Worm (Caenorhabditis elegans): ENCODE results near the gene F42C5.3.

F42C5.3 gene

ce11 chrIV:7308974-7309373 is 21.6 kb upstream of the F42C5.3 start, which contains the start of gene F42C5.6:
Gene F42C5.6 (minus strand): TSS chrIV:7309074.
- TF ChIP-seq lin-32 (GFP tag; optimal IDR thresholded peaks at IDR 0.05) (no peak), flh-1 (GFP tag; optimal IDR thresholded peaks at IDR 0.05) (no peak), ceh-43 (GFP tag; optimal IDR thresholded peaks at IDR 0.05) (no peak), unc-62 (GFP tag; optimal IDR thresholded peaks at IDR 0.05) (no peak), mls-2 (tag; optimal IDR thresholded peaks at IDR 0.05) (no peak), M03D4.4 (tag; optimal IDR thresholded peaks at IDR 0.05) (no peak), hlh-1 (tag; optimal IDR thresholded peaks at IDR 0.05) (no peak), zip-8 (tag; optimal IDR thresholded peaks at IDR 0.05) (no peak), snpc-4 (tag; optimal IDR thresholded peaks at IDR 0.05) (no peak), mep-1 (tag; optimal IDR thresholded peaks at IDR 0.05) (no peak), nhr-2 (tag; optimal IDR thresholded peaks at IDR 0.05) (no peak), ham-2 (GFP tag; optimal IDR thresholded peaks at IDR 0.05) (no peak), ces-1 (GFP tag; optimal IDR thresholded peaks at IDR 0.05) (no peak), nhr-28 (tag; optimal IDR thresholded peaks at IDR 0.05) (no peak), ztf-11 (tag; optimal IDR thresholded peaks at IDR 0.05) (no peak), sptf-1 (tag; optimal IDR thresholded peaks at IDR 0.05) (no peak), unc-39 (tag; optimal IDR thresholded peaks at IDR 0.05) (no peak), mab-5 (tag; optimal IDR thresholded peaks at IDR 0.05) (no peak), cnd-1 (tag; optimal IDR thresholded peaks at IDR 0.05) (no peak), blmp-1 (tag; optimal IDR thresholded peaks at IDR 0.05) (no peak)

- TF ChIP-seq mep-1 (tag; optimal IDR thresholded peaks at IDR 0.05) (no peak), ztf-11 (tag; optimal IDR thresholded peaks at IDR 0.05) (no peak), mls-2 (tag; optimal IDR thresholded peaks at IDR 0.05) (no peak), cnd-1 (tag; optimal IDR thresholded peaks at IDR 0.05) (no peak), lin-32 (GFP tag; optimal IDR thresholded peaks at IDR 0.05) (no peak)
Measured at ce11 chrIV:7305325-7305724, 18.0 kb upstream of the F42C5.3 start, which contains the start of gene npr-27. Gene npr-27 (plus strand): TSS chrIV:7305625.

- TF ChIP-seq ces-1 (GFP tag; optimal IDR thresholded peaks at IDR 0.05) (no peak), hlh-1 (tag; optimal IDR thresholded peaks at IDR 0.05) (no peak), snpc-4 (tag; optimal IDR thresholded peaks at IDR 0.05) (no peak), nhr-76 (tag; optimal IDR thresholded peaks at IDR 0.05) (no peak), M03D4.4 (tag; optimal IDR thresholded peaks at IDR 0.05) (no peak), blmp-1 (tag; optimal IDR thresholded peaks at IDR 0.05) (no peak), lin-32 (GFP tag; optimal IDR thresholded peaks at IDR 0.05) (no peak)
Measured at ce11 chrIV:7301481-7301880, 14.1 kb upstream of the F42C5.3 start.

- no peak for TF ChIP-seq elt-1 (tag; optimal IDR thresholded peaks at IDR 0.05; ENCODE audit: borderline replicate concordance, insufficient read depth)
- TF ChIP-seq hlh-1 (tag; optimal IDR thresholded peaks at IDR 0.05), result no peak
- no peak for TF ChIP-seq lsy-2 (tag; optimal IDR thresholded peaks at IDR 0.05)
- TF ChIP-seq mep-1 (tag; optimal IDR thresholded peaks at IDR 0.05), result no peak
- no peak for TF ChIP-seq nhr-12 (tag; optimal IDR thresholded peaks at IDR 0.05)
- no peak for TF ChIP-seq tbx-8 (GFP tag; optimal IDR thresholded peaks at IDR 0.05)
- TF ChIP-seq sem-2 (GFP tag; optimal IDR thresholded peaks at IDR 0.05), result no peak
- TF ChIP-seq lin-32 (GFP tag; optimal IDR thresholded peaks at IDR 0.05), result no peak
- TF ChIP-seq unc-120 (tag; optimal IDR thresholded peaks at IDR 0.05; ENCODE audit: poor library complexity, severe bottlenecking), result no peak
- no peak for TF ChIP-seq ceh-39 (tag; optimal IDR thresholded peaks at IDR 0.05)
- TF ChIP-seq nhr-2 (tag; optimal IDR thresholded peaks at IDR 0.05), result no peak
- no peak for TF ChIP-seq mls-2 (tag; optimal IDR thresholded peaks at IDR 0.05)
- no peak for TF ChIP-seq flh-1 (GFP tag; optimal IDR thresholded peaks at IDR 0.05)
- no peak for TF ChIP-seq cnd-1 (tag; optimal IDR thresholded peaks at IDR 0.05)
- no peak for TF ChIP-seq mab-5 (tag; optimal IDR thresholded peaks at IDR 0.05)
- no peak for TF ChIP-seq ceh-43 (GFP tag; optimal IDR thresholded peaks at IDR 0.05)
- TF ChIP-seq drap-1 (GFP tag; optimal IDR thresholded peaks at IDR 0.05), result no peak
- no peak for TF ChIP-seq ztf-11 (tag; optimal IDR thresholded peaks at IDR 0.05)
- TF ChIP-seq lin-13 (tag; optimal IDR thresholded peaks at IDR 0.05), result no peak
- no peak for TF ChIP-seq pha-4 (tag; optimal IDR thresholded peaks at IDR 0.05)
Measured at ce11 chrIV:7294121-7294520, 6.7 kb upstream of the F42C5.3 start, which contains the start of gene F42C5.5. Gene F42C5.5 (minus strand): TSS chrIV:7294221.

ce11 chrIV:7291957-7292356 is 4.6 kb upstream of the F42C5.3 start, which contains the start of gene F42C5.4:
Gene F42C5.4 (minus strand): TSS chrIV:7292127.
- no peak for TF ChIP-seq nhr-12 (tag; optimal IDR thresholded peaks at IDR 0.05)
- no peak for TF ChIP-seq sptf-1 (tag; optimal IDR thresholded peaks at IDR 0.05)
- no peak for TF ChIP-seq elt-3 (tag; optimal IDR thresholded peaks at IDR 0.05)
- TF ChIP-seq M03D4.4 (tag; optimal IDR thresholded peaks at IDR 0.05), result no peak
- no peak for TF ChIP-seq mep-1 (tag; optimal IDR thresholded peaks at IDR 0.05)
- TF ChIP-seq cnd-1 (tag; optimal IDR thresholded peaks at IDR 0.05), result no peak
- no peak for TF ChIP-seq unc-39 (tag; optimal IDR thresholded peaks at IDR 0.05)
- TF ChIP-seq ceh-83 (GFP tag; optimal IDR thresholded peaks at IDR 0.05), result no peak
- TF ChIP-seq unc-120 (tag; optimal IDR thresholded peaks at IDR 0.05; ENCODE audit: poor library complexity, severe bottlenecking), result no peak
- no peak for TF ChIP-seq drap-1 (GFP tag; optimal IDR thresholded peaks at IDR 0.05)
- no peak for TF ChIP-seq ces-1 (GFP tag; optimal IDR thresholded peaks at IDR 0.05)
- no peak for TF ChIP-seq ceh-39 (tag; optimal IDR thresholded peaks at IDR 0.05)
- TF ChIP-seq lin-32 (GFP tag; optimal IDR thresholded peaks at IDR 0.05), result no peak
- no peak for TF ChIP-seq snpc-4 (tag; optimal IDR thresholded peaks at IDR 0.05)
